Fruit fly (Drosophila melanogaster) whole organism, embryonic: ENCODE results near the gene CrebB.

Experiments
- Antp ChIP-seq: fragments of 200-800 bp; sonication (Bioruptor generic); optimal IDR thresholded peaks from 3 replicates; lab custom pipeline; 2016; ENCODE audit warnings: missing biosample characterization, missing genetic modification characterization
- Asciz ChIP-seq: fragments of 200-800 bp; sonication (Bioruptor generic); optimal IDR thresholded peaks from 2 replicates; lab custom pipeline; 2017; ENCODE audit warnings: missing biosample characterization, mild to moderate bottlenecking, missing genetic modification characterization, missing genetic modification reagents
- Atf6 ChIP-seq: fragments of 200-800 bp; sonication (Bioruptor generic); IDR thresholded peaks from 2 replicates; pipeline ENCODE4 v1.3.6; 2022; ENCODE audit warnings: missing biosample characterization, missing genetic modification characterization
- CG10959 ChIP-seq: fragments of 200-800 bp; sonication (Bioruptor generic); IDR thresholded peaks from 2 replicates; pipeline ENCODE4 v1.3.6; 2022; ENCODE audit warnings: missing biosample characterization, missing genetic modification characterization
- CG11093 ChIP-seq: fragments of 200-800 bp; sonication (Bioruptor generic); IDR thresholded peaks from 3 replicates; pipeline ENCODE4 v1.3.6; 2022; ENCODE audit warnings: missing biosample characterization, missing genetic modification characterization
- CG13624 ChIP-seq: fragments of 200-800 bp; sonication (Bioruptor generic); optimal IDR thresholded peaks from 2 replicates; lab custom pipeline; 2016; ENCODE audit warnings: missing biosample characterization, missing genetic modification characterization
- CG18764 ChIP-seq: fragments of 200-800 bp; sonication (Bioruptor generic); optimal IDR thresholded peaks from 3 replicates; lab custom pipeline; 2016; ENCODE audit warnings: missing biosample characterization, missing genetic modification characterization
- CG2129 ChIP-seq: fragments of 200-800 bp; sonication (Bioruptor generic); IDR thresholded peaks from 2 replicates; pipeline ENCODE4 v1.3.6; 2022; ENCODE audit warnings: missing biosample characterization, missing genetic modification characterization; ENCODE audit not compliant: partially characterized antibody
- CG30403 ChIP-seq: fragments of 200-800 bp; sonication (Bioruptor generic); optimal IDR thresholded peaks from 3 replicates; lab custom pipeline; 2016; ENCODE audit warnings: missing biosample characterization, missing genetic modification characterization
- CG31365 ChIP-seq: fragments of 200-800 bp; sonication (Bioruptor generic); optimal IDR thresholded peaks from 2 replicates; lab custom pipeline; 2018; ENCODE audit warnings: missing biosample characterization, mild to moderate bottlenecking, missing genetic modification characterization
- CG31388 ChIP-seq: fragments of 200-800 bp; sonication (Bioruptor generic); optimal IDR thresholded peaks from 2 replicates; lab custom pipeline; 2016; ENCODE audit warnings: missing biosample characterization, missing genetic modification characterization
- CG31441 ChIP-seq: fragments of 200-800 bp; sonication (Bioruptor generic); IDR thresholded peaks from 2 replicates; pipeline ENCODE4 v1.3.6; 2022; ENCODE audit warnings: missing biosample characterization, missing genetic modification characterization
- CG3163 ChIP-seq: fragments of 200-800 bp; sonication (Bioruptor generic); optimal IDR thresholded peaks from 3 replicates; lab custom pipeline; 2016; ENCODE audit warnings: missing biosample characterization, missing genetic modification characterization
- CG7839 ChIP-seq: fragments of 200-800 bp; sonication (Bioruptor generic); optimal IDR thresholded peaks from 3 replicates; lab custom pipeline; 2018; ENCODE audit warnings: missing biosample characterization, mild to moderate bottlenecking, missing genetic modification characterization, moderate library complexity
- CG9437 ChIP-seq: fragments of 200-800 bp; sonication (Bioruptor generic); optimal IDR thresholded peaks from 2 replicates; lab custom pipeline; 2018; ENCODE audit warnings: missing biosample characterization, mild to moderate bottlenecking, missing genetic modification characterization
- CG9876 ChIP-seq: fragments of 200-800 bp; sonication (Bioruptor generic); optimal IDR thresholded peaks from 2 replicates; lab custom pipeline; 2016; ENCODE audit warnings: missing biosample characterization, missing genetic modification characterization
- CkIIα-i1 ChIP-seq: fragments of 200-800 bp; sonication (Bioruptor generic); IDR thresholded peaks from 2 replicates; pipeline ENCODE4 v1.3.6; 2022; ENCODE audit warnings: missing biosample characterization, missing genetic modification characterization
- Dll ChIP-seq: fragments of 200-800 bp; sonication (Bioruptor generic); IDR thresholded peaks from 4 replicates; pipeline ENCODE4 v1.3.6; 2022; ENCODE audit warnings: missing biosample characterization, missing genetic modification characterization; ENCODE audit not compliant: partially characterized antibody
- Dp ChIP-seq: fragments of 200-800 bp; sonication (Bioruptor generic); optimal IDR thresholded peaks from 2 replicates; lab custom pipeline; 2018; ENCODE audit warnings: missing biosample characterization, mild to moderate bottlenecking, missing genetic modification characterization, moderate library complexity
- E2f2 ChIP-seq: fragments of 200-800 bp; sonication (Bioruptor generic); IDR thresholded peaks from 2 replicates; pipeline ENCODE4 v1.3.6; 2022; ENCODE audit warnings: missing biosample characterization, missing genetic modification characterization
- Ets97D ChIP-seq: fragments of 200-800 bp; sonication (Bioruptor generic); optimal IDR thresholded peaks from 3 replicates; lab custom pipeline; 2016; ENCODE audit warnings: missing biosample characterization, missing genetic modification characterization
- Fer3 ChIP-seq: fragments of 200-800 bp; sonication (Bioruptor generic); optimal IDR thresholded peaks from 2 replicates; lab custom pipeline; 2018; ENCODE audit warnings: missing biosample characterization, mild to moderate bottlenecking, missing genetic modification characterization, moderate library complexity
- Gug ChIP-seq: fragments of 200-800 bp; sonication (Bioruptor generic); IDR thresholded peaks from 4 replicates; pipeline ENCODE4 v1.3.6; 2022; ENCODE audit warnings: missing biosample characterization, missing genetic modification characterization
- HLH3B ChIP-seq: fragments of 200-800 bp; sonication (Bioruptor generic); IDR thresholded peaks from 2 replicates; pipeline ENCODE4 v1.3.6; 2022; ENCODE audit warnings: missing biosample characterization, missing genetic modification characterization
- Neu2 ChIP-seq: fragments of 200-800 bp; sonication (Bioruptor generic); optimal IDR thresholded peaks from 3 replicates; lab custom pipeline; 2016; ENCODE audit warnings: missing biosample characterization, missing genetic modification characterization, borderline replicate concordance
- NfI ChIP-seq: fragments of 200-800 bp; sonication (Bioruptor generic); optimal IDR thresholded peaks from 3 replicates; lab custom pipeline; 2018; ENCODE audit warnings: missing biosample characterization, mild to moderate bottlenecking, missing genetic modification characterization, moderate library complexity
- Rfx ChIP-seq: fragments of 200-800 bp; sonication (Bioruptor generic); IDR thresholded peaks from 2 replicates; pipeline ENCODE4 v1.3.6; 2022; ENCODE audit warnings: missing biosample characterization, missing genetic modification characterization
- Side ChIP-seq: fragments of 200-800 bp; sonication (Bioruptor generic); optimal IDR thresholded peaks from 2 replicates; lab custom pipeline; 2016; ENCODE audit warnings: missing biosample characterization, missing genetic modification characterization
- Sry-β ChIP-seq: fragments of 200-800 bp; sonication (Bioruptor generic); optimal IDR thresholded peaks from 2 replicates; lab custom pipeline; 2018; ENCODE audit warnings: missing biosample characterization, mild to moderate bottlenecking, missing genetic modification characterization, moderate library complexity
- YL-1 ChIP-seq: fragments of 200-800 bp; sonication (Bioruptor generic); optimal IDR thresholded peaks from 3 replicates; lab custom pipeline; 2017; ENCODE audit warnings: missing biosample characterization, mild to moderate bottlenecking, missing genetic modification characterization
- ash1 ChIP-seq: fragments of 200-800 bp; sonication (Bioruptor generic); optimal IDR thresholded peaks from 2 replicates; lab custom pipeline; 2018; ENCODE audit warnings: missing biosample characterization, mild to moderate bottlenecking, missing genetic modification characterization
- ato ChIP-seq: fragments of 200-800 bp; sonication (Bioruptor generic); IDR thresholded peaks from 2 replicates; pipeline ENCODE4 v1.3.6; 2022; ENCODE audit warnings: missing biosample characterization, missing genetic modification characterization; ENCODE audit not compliant: partially characterized antibody
- corto ChIP-seq: fragments of 200-800 bp; sonication (Bioruptor generic); optimal IDR thresholded peaks from 2 replicates; lab custom pipeline; 2016; ENCODE audit warnings: missing biosample characterization, mild to moderate bottlenecking, missing genetic modification characterization, moderate library complexity
- crp ChIP-seq, 2 experiments: fragments of 200-800 bp; sonication (Bioruptor generic); optimal IDR thresholded peaks; 2 replicates in 1 of 2; 3 replicates in 1 of 2; lab custom pipeline; 2017; ENCODE audit warnings: missing biosample characterization in 2 of 2, missing genetic modification characterization in 2 of 2, mild to moderate bottlenecking in 1 of 2, moderate library complexity in 1 of 2
- dm ChIP-seq: fragments of 200-800 bp; sonication (Bioruptor generic); optimal IDR thresholded peaks from 3 replicates; lab custom pipeline; 2016; ENCODE audit warnings: missing biosample characterization, missing genetic modification characterization
- dysf ChIP-seq: fragments of 200-800 bp; sonication (Bioruptor generic); IDR thresholded peaks from 3 replicates; pipeline ENCODE4 v1.3.6; 2022; ENCODE audit warnings: missing biosample characterization, missing genetic modification characterization
- fd102C ChIP-seq: fragments of 200-800 bp; sonication (Bioruptor generic); optimal IDR thresholded peaks from 2 replicates; lab custom pipeline; 2018; ENCODE audit warnings: missing biosample characterization, mild to moderate bottlenecking, missing genetic modification characterization, moderate library complexity
- fd96Cb ChIP-seq: fragments of 200-800 bp; sonication (Bioruptor generic); optimal IDR thresholded peaks from 2 replicates; lab custom pipeline; 2018; ENCODE audit warnings: missing biosample characterization, mild to moderate bottlenecking, missing genetic modification characterization, moderate library complexity
- hb ChIP-seq: fragments of 200-800 bp; sonication (Bioruptor generic); IDR thresholded peaks from 3 replicates; pipeline ENCODE4 v1.3.6; 2022; ENCODE audit warnings: missing biosample characterization, missing genetic modification characterization; ENCODE audit not compliant: partially characterized antibody
- hkb ChIP-seq, 2 experiments: fragments of 200-800 bp in 1 of 2; fragments of >200 bp in 1 of 2; sonication (Bioruptor generic) in 1 of 2; IDR thresholded peaks in 1 of 2; optimal IDR thresholded peaks in 1 of 2; 2 replicates each; pipeline versions ENCODE4 v1.3.6 to Lab custom; 2017 to 2022; ENCODE audit warnings: missing biosample characterization in 1 of 2, missing genetic modification characterization in 1 of 2
- psq ChIP-seq: fragments of 200-800 bp; sonication (Bioruptor generic); optimal IDR thresholded peaks from 2 replicates; lab custom pipeline; 2017; ENCODE audit warnings: missing biosample characterization, missing genetic modification characterization
- ranshi ChIP-seq: fragments of 200-800 bp; sonication (Bioruptor generic); IDR thresholded peaks from 2 replicates; pipeline ENCODE4 v1.3.6; 2022; ENCODE audit warnings: missing biosample characterization, missing genetic modification characterization
- rib ChIP-seq: fragments of 200-800 bp; sonication (Bioruptor generic); IDR thresholded peaks from 2 replicates; pipeline ENCODE4 v1.3.6; 2022; ENCODE audit warnings: missing biosample characterization, missing genetic modification characterization
- row ChIP-seq: fragments of 200-800 bp; sonication (Bioruptor generic); IDR thresholded peaks from 3 replicates; pipeline ENCODE4 v1.3.6; 2022; ENCODE audit warnings: missing biosample characterization, missing genetic modification characterization
- seq ChIP-seq: fragments of 200-800 bp; sonication (Bioruptor generic); IDR thresholded peaks from 2 replicates; pipeline ENCODE4 v1.3.6; 2022; ENCODE audit warnings: missing biosample characterization, missing genetic modification characterization
- sna ChIP-seq: fragments of 200-800 bp; sonication (Bioruptor generic); IDR thresholded peaks from 2 replicates; pipeline ENCODE4 v1.3.6; 2022; ENCODE audit warnings: missing biosample characterization, missing genetic modification characterization; ENCODE audit not compliant: partially characterized antibody
- unc-4 ChIP-seq: fragments of 200-800 bp; sonication (Bioruptor generic); IDR thresholded peaks from 2 replicates; pipeline ENCODE4 v1.3.6; 2022; ENCODE audit warnings: missing biosample characterization, missing genetic modification characterization; ENCODE audit not compliant: partially characterized antibody
- usp ChIP-seq: fragments of >200 bp; optimal IDR thresholded peaks from 2 replicates; lab custom pipeline; 2017; ENCODE audit warnings: missing biosample characterization, missing genetic modification characterization

CrebB gene

DNA sequence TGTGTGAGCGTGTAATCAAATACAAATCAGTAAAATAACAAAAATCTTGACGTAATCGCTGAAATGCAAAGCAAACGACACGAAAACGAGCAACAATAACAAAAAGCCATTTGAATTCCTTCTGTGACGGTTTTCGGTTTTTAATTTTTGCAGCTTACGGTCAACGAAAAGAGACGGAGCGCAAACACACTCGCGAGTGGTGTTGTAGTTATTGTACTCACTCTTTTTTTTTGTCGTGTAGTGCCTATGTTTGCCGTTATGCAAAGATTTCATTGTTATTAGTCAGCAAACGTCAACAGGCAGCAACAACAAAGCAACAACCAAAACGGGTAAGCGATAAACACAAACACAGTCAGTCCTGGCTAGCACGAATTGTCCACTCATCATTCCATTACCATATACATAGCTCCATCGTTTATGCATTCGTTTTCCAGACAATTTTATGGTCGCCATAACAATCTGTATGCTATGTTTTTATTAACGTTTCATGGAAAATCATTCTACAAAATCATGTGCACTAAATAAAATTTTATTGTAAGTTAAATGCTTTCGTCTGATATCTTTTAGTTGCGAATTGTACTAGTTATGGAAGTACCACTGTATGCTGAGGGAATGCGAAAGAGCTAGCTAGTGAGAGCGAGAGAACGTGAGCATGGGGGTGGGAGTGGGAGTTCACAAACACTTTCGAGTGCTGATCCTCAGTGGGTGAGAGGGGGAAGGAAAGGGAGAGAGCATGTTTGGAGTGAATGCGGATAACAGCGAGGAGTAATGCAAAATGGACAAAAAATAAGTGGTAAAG lies 893 bp downstream of the CrebB start (continued):
- TF ChIP-seq hb (GFP tag; lab: Robert Waterston, UW), result no peak
- TF ChIP-seq Dp (GFP tag; lab: Kevin White, UChicago), result no peak
- TF ChIP-seq Atf6 (GFP tag; lab: Robert Waterston, UW), result peak; percentile 85
- no peak for TF ChIP-seq psq (GFP tag; lab: Kevin White, UChicago)
- TF ChIP-seq ash1 (GFP tag; lab: Kevin White, UChicago), result peak; percentile 37
- peak; percentile 68 for TF ChIP-seq CG13624 (GFP tag; lab: Kevin White, UChicago)
- TF ChIP-seq ranshi, result peak; percentile 62; the same call in 1 of the 2 replicates
- no peak for TF ChIP-seq CG31388
- TF ChIP-seq CG11093 (GFP tag; lab: Robert Waterston, UW), result peak; percentile 75; the same call in 2 of the 3 replicates
- TF ChIP-seq CG31365 (tag; lab: Kevin White, UChicago), result peak; percentile 37
- TF ChIP-seq fd96Cb (tag; lab: Kevin White, UChicago), result peak; percentile 52
- TF ChIP-seq NfI (GFP tag; lab: Kevin White, UChicago), result peak; percentile 80
- peak; percentile 90 for TF ChIP-seq Rfx (GFP tag; lab: Robert Waterston, UW)
- TF ChIP-seq ato (GFP tag; lab: Robert Waterston, UW), result no peak
- peak; percentile 50 for TF ChIP-seq Antp
- TF ChIP-seq Neu2 (GFP tag; lab: Kevin White, UChicago), result no peak
- no peak for TF ChIP-seq CG3163
- no peak for TF ChIP-seq CkIIα-i1 (GFP tag; lab: Robert Waterston, UW)
- TF ChIP-seq CG31441 (GFP tag; lab: Robert Waterston, UW), result no peak
- TF ChIP-seq CG2129, result no peak
- TF ChIP-seq E2f2 (GFP tag; lab: Robert Waterston, UW), result peak; percentile 28; the same call in 1 of the 2 replicates
- no peak for TF ChIP-seq sna (GFP tag; lab: Robert Waterston, UW)
- TF ChIP-seq YL-1, result no peak
- no peak for TF ChIP-seq CG9876
- no peak for TF ChIP-seq dm (GFP tag; lab: Kevin White, UChicago)
- no peak for TF ChIP-seq crp (GFP tag; optimal IDR thresholded peaks at IDR 0.05; lab: Kevin White, UChicago)
- TF ChIP-seq fd102C (GFP tag; lab: Kevin White, UChicago), result no peak
- TF ChIP-seq dysf (GFP tag; lab: Robert Waterston, UW), result peak; percentile 88
- TF ChIP-seq row (GFP tag; lab: Robert Waterston, UW), result peak; percentile 95
- TF ChIP-seq HLH3B (GFP tag; lab: Robert Waterston, UW), result peak; percentile 52; the same call in 1 of the 2 replicates
- no peak for TF ChIP-seq hkb (optimal IDR thresholded peaks at IDR 0.05; lab: Kevin White, UChicago)
- TF ChIP-seq hkb (GFP tag; IDR thresholded peaks at IDR 0.05; lab: Robert Waterston, UW), result peak; percentile 68
- TF ChIP-seq seq (GFP tag; lab: Robert Waterston, UW), result peak; percentile 81
- TF ChIP-seq unc-4 (GFP tag; lab: Robert Waterston, UW), result no peak
- no peak for TF ChIP-seq CG18764 (GFP tag; lab: Kevin White, UChicago)
- peak; percentile 47 for TF ChIP-seq CG9437 (GFP tag; lab: Kevin White, UChicago)
- TF ChIP-seq corto, result no peak
- TF ChIP-seq Ets97D, result peak; percentile 26
- TF ChIP-seq CG10959 (GFP tag; lab: Robert Waterston, UW), result no peak
- TF ChIP-seq CG30403 (GFP tag; lab: Kevin White, UChicago), result peak; percentile 31
- no peak for TF ChIP-seq usp (GFP tag; lab: Kevin White, UChicago)
- TF ChIP-seq rib (GFP tag; lab: Robert Waterston, UW), result peak; percentile 75
- peak; percentile 73; the same call in 2 of the 4 replicates for TF ChIP-seq Gug
- TF ChIP-seq Sry-β (GFP tag; lab: Kevin White, UChicago), result no peak
- peak; percentile 89 for TF ChIP-seq CG7839 (tag; lab: Kevin White, UChicago)
- TF ChIP-seq Fer3 (tag; lab: Kevin White, UChicago), result peak; percentile 86
- peak; percentile 15 for TF ChIP-seq Asciz (GFP tag; lab: Kevin White, UChicago)
- TF ChIP-seq Side (GFP tag; lab: Kevin White, UChicago), result peak; percentile 52
- no peak for TF ChIP-seq Dll
